Fruit fly (Drosophila melanogaster) whole organism, embryonic: Measurements from ENCODE around the gene Ctns.

Source experiments
- Ada2b ChIP-seq: fragments of 200-800 bp; sonication (Bioruptor generic); IDR thresholded peaks from 2 replicates; pipeline ENCODE4 v1.3.6; 2022; ENCODE audit warnings: missing biosample characterization, missing genetic modification characterization
- CG10147 ChIP-seq: fragments of 200-800 bp; sonication (Bioruptor generic); optimal IDR thresholded peaks from 2 replicates; lab custom pipeline; 2019; ENCODE audit warnings: missing biosample characterization, mild to moderate bottlenecking, missing genetic modification characterization, moderate library complexity
- CG11085 ChIP-seq: fragments of 200-800 bp; sonication (Bioruptor generic); IDR thresholded peaks from 2 replicates; pipeline ENCODE4 v1.3.6; 2022; ENCODE audit warnings: missing biosample characterization, missing genetic modification characterization
- CG12659 ChIP-seq: fragments of 200-800 bp; sonication (Bioruptor generic); optimal IDR thresholded peaks from 3 replicates; lab custom pipeline; 2017; ENCODE audit warnings: mild to moderate bottlenecking, missing biosample characterization, missing genetic modification reagents, missing genetic modification characterization
- CG14441 ChIP-seq: fragments of 200-800 bp; sonication (Bioruptor generic); IDR thresholded peaks from 2 replicates; pipeline ENCODE4 v1.3.6; 2022; ENCODE audit warnings: missing biosample characterization, missing genetic modification characterization
- CG14860 ChIP-seq: fragments of 200-800 bp; sonication (Bioruptor generic); IDR thresholded peaks from 3 replicates; pipeline ENCODE4 v1.3.6; 2022; ENCODE audit warnings: missing biosample characterization, missing genetic modification characterization; ENCODE audit not compliant: partially characterized antibody
- CG16863 ChIP-seq: fragments of 200-800 bp; sonication (Bioruptor generic); optimal IDR thresholded peaks from 3 replicates; lab custom pipeline; 2016; ENCODE audit warnings: missing biosample characterization, missing genetic modification characterization
- CG17361 ChIP-seq: fragments of 200-800 bp; sonication (Bioruptor generic); IDR thresholded peaks from 3 replicates; pipeline ENCODE4 v1.3.6; 2022; ENCODE audit warnings: missing biosample characterization, missing genetic modification characterization
- CG17612 ChIP-seq: fragments of 200-800 bp; sonication (Bioruptor generic); IDR thresholded peaks from 2 replicates; pipeline ENCODE4 v1.3.6; 2022; ENCODE audit warnings: missing biosample characterization, missing genetic modification characterization
- CG17912 ChIP-seq: fragments of 200-800 bp; sonication (Bioruptor generic); optimal IDR thresholded peaks from 2 replicates; lab custom pipeline; 2018; ENCODE audit warnings: missing biosample characterization, mild to moderate bottlenecking, missing genetic modification characterization
- CG1792 ChIP-seq: fragments of 200-800 bp; sonication (Bioruptor generic); optimal IDR thresholded peaks from 2 replicates; lab custom pipeline; 2016; ENCODE audit warnings: missing biosample characterization, missing genetic modification characterization
- CG18262 ChIP-seq: fragments of 200-800 bp; optimal IDR thresholded peaks from 3 replicates; lab custom pipeline; 2019; ENCODE audit warnings: missing biosample characterization, mild to moderate bottlenecking, missing genetic modification characterization, moderate library complexity
- CG18619 ChIP-seq: fragments of 200-800 bp; sonication (Bioruptor generic); optimal IDR thresholded peaks from 3 replicates; lab custom pipeline; 2017; ENCODE audit warnings: missing biosample characterization, mild to moderate bottlenecking, missing genetic modification characterization
- CG18764 ChIP-seq: fragments of 200-800 bp; sonication (Bioruptor generic); optimal IDR thresholded peaks from 3 replicates; lab custom pipeline; 2016; ENCODE audit warnings: missing biosample characterization, missing genetic modification characterization
- CG30431 ChIP-seq: fragments of 200-800 bp; sonication (Bioruptor generic); optimal IDR thresholded peaks from 2 replicates; lab custom pipeline; 2017; ENCODE audit warnings: missing biosample characterization, missing genetic modification characterization
- CG3065 ChIP-seq: fragments of 200-800 bp; sonication (Bioruptor generic); optimal IDR thresholded peaks from 2 replicates; lab custom pipeline; 2016; ENCODE audit warnings: missing biosample characterization, missing genetic modification characterization
- CG31224 ChIP-seq: fragments of 200-800 bp; sonication (Bioruptor generic); IDR thresholded peaks from 2 replicates; pipeline ENCODE4 v1.3.6; 2022; ENCODE audit warnings: missing biosample characterization, missing genetic modification characterization
- CG34376 ChIP-seq: fragments of 200-800 bp; sonication (Bioruptor generic); optimal IDR thresholded peaks from 2 replicates; lab custom pipeline; 2018; ENCODE audit warnings: missing biosample characterization, mild to moderate bottlenecking, missing genetic modification characterization
- CG8281 ChIP-seq: fragments of 200-800 bp; sonication (Bioruptor generic); optimal IDR thresholded peaks from 2 replicates; lab custom pipeline; 2018; ENCODE audit warnings: missing biosample characterization, mild to moderate bottlenecking, missing genetic modification characterization, moderate library complexity
- CG8359 ChIP-seq: fragments of 200-800 bp; sonication (Bioruptor generic); optimal IDR thresholded peaks from 2 replicates; lab custom pipeline; 2017; ENCODE audit warnings: missing biosample characterization, mild to moderate bottlenecking, missing genetic modification characterization, borderline replicate concordance
- CG8478 ChIP-seq: fragments of >200 bp; optimal IDR thresholded peaks from 2 replicates; lab custom pipeline; 2018
- Dip2 ChIP-seq: fragments of 200-800 bp; sonication (Bioruptor generic); IDR thresholded peaks from 2 replicates; pipeline ENCODE4 v1.3.6; 2022; ENCODE audit warnings: missing biosample characterization, missing genetic modification characterization
- Dref ChIP-seq: fragments of 200-800 bp; sonication (Bioruptor generic); IDR thresholded peaks from 2 replicates; pipeline ENCODE4 v1.3.6; 2022; ENCODE audit warnings: missing biosample characterization, missing genetic modification characterization
- Gsc ChIP-seq: fragments of 200-800 bp; sonication (Bioruptor generic); IDR thresholded peaks from 2 replicates; pipeline ENCODE4 v1.3.6; 2022; ENCODE audit warnings: missing biosample characterization, missing genetic modification characterization
- Gug ChIP-seq: fragments of 200-800 bp; sonication (Bioruptor generic); IDR thresholded peaks from 4 replicates; pipeline ENCODE4 v1.3.6; 2022; ENCODE audit warnings: missing biosample characterization, missing genetic modification characterization
- Max ChIP-seq: fragments of 200-800 bp; sonication (Bioruptor generic); optimal IDR thresholded peaks from 2 replicates; lab custom pipeline; 2016; ENCODE audit warnings: missing biosample characterization, mild to moderate bottlenecking, missing genetic modification characterization
- Oaz ChIP-seq: fragments of 200-800 bp; sonication (Bioruptor generic); IDR thresholded peaks from 2 replicates; pipeline ENCODE4 v1.3.6; 2022; ENCODE audit warnings: missing biosample characterization, missing genetic modification characterization
- Oli ChIP-seq: fragments of 200-800 bp; sonication (Bioruptor generic); optimal IDR thresholded peaks from 2 replicates; lab custom pipeline; 2018; ENCODE audit warnings: missing biosample characterization, mild to moderate bottlenecking, missing genetic modification characterization, moderate library complexity
- az2 ChIP-seq: fragments of 200-800 bp; sonication (Bioruptor generic); optimal IDR thresholded peaks from 3 replicates; lab custom pipeline; 2016; ENCODE audit warnings: missing biosample characterization, missing genetic modification characterization
- bigmax ChIP-seq: fragments of 200-800 bp; sonication (Bioruptor generic); optimal IDR thresholded peaks from 2 replicates; lab custom pipeline; 2018; ENCODE audit warnings: missing biosample characterization, mild to moderate bottlenecking, missing genetic modification characterization
- bowl ChIP-seq: fragments of 200-800 bp; sonication (Bioruptor generic); IDR thresholded peaks from 2 replicates; pipeline ENCODE4 v1.3.6; 2022; ENCODE audit warnings: missing biosample characterization, missing genetic modification characterization
- cas ChIP-seq: fragments of 200-800 bp; sonication (Bioruptor generic); IDR thresholded peaks from 2 replicates; pipeline ENCODE4 v1.3.6; 2022; ENCODE audit warnings: missing biosample characterization, missing genetic modification characterization
- chm ChIP-seq: fragments of 200-800 bp; sonication (Bioruptor generic); IDR thresholded peaks from 2 replicates; pipeline ENCODE4 v1.3.6; 2022; ENCODE audit warnings: missing biosample characterization, missing genetic modification characterization
- corto ChIP-seq: fragments of 200-800 bp; sonication (Bioruptor generic); optimal IDR thresholded peaks from 2 replicates; lab custom pipeline; 2016; ENCODE audit warnings: missing biosample characterization, mild to moderate bottlenecking, missing genetic modification characterization, moderate library complexity
- fd3F ChIP-seq: fragments of 200-800 bp; sonication (Bioruptor generic); optimal IDR thresholded peaks from 2 replicates; lab custom pipeline; 2018; ENCODE audit warnings: missing biosample characterization, mild to moderate bottlenecking, missing genetic modification characterization, moderate library complexity
- fu2 ChIP-seq: fragments of 200-800 bp; sonication (Bioruptor generic); optimal IDR thresholded peaks from 2 replicates; lab custom pipeline; 2016; ENCODE audit warnings: missing biosample characterization, missing genetic modification characterization
- hkb ChIP-seq, 2 experiments: fragments of 200-800 bp in 1 of 2; fragments of >200 bp in 1 of 2; sonication (Bioruptor generic) in 1 of 2; IDR thresholded peaks in 1 of 2; optimal IDR thresholded peaks in 1 of 2; 2 replicates each; pipeline versions ENCODE4 v1.3.6 to Lab custom; 2017 to 2022; ENCODE audit warnings: missing biosample characterization in 1 of 2, missing genetic modification characterization in 1 of 2
- lola ChIP-seq, 3 experiments: fragments of >200 bp in 2 of 3; fragments of 200-800 bp in 1 of 3; sonication (Bioruptor generic) in 1 of 3; optimal IDR thresholded peaks; 2 replicates each; lab custom pipeline; 2017 to 2019; ENCODE audit warnings: missing biosample characterization in 3 of 3, missing genetic modification characterization in 3 of 3, mild to moderate bottlenecking in 1 of 3, moderate library complexity in 1 of 3
- luna ChIP-seq: fragments of 200-800 bp; sonication (Bioruptor generic); optimal IDR thresholded peaks from 2 replicates; lab custom pipeline; 2016; ENCODE audit warnings: missing biosample characterization, missing genetic modification characterization
- mam ChIP-seq: fragments of 200-800 bp; sonication (Bioruptor generic); optimal IDR thresholded peaks from 3 replicates; lab custom pipeline; 2016; ENCODE audit warnings: missing biosample characterization, missing genetic modification characterization
- nom ChIP-seq: fragments of 200-800 bp; sonication (Bioruptor generic); optimal IDR thresholded peaks from 2 replicates; lab custom pipeline; 2017; ENCODE audit warnings: missing biosample characterization, missing genetic modification characterization, mild to moderate bottlenecking, moderate library complexity, missing genetic modification reagents
- prd ChIP-seq, 3 experiments: fragments of >200 bp in 2 of 3; fragments of 200-800 bp in 1 of 3; sonication (Bioruptor generic) in 1 of 3; optimal IDR thresholded peaks in 2 of 3; IDR thresholded peaks in 1 of 3; 2 replicates in 2 of 3; 3 replicates in 1 of 3; pipeline versions ENCODE4 v1.3.6 to Lab custom; 2017 to 2022; ENCODE audit warnings: missing biosample characterization in 1 of 3, missing genetic modification characterization in 1 of 3
- ro ChIP-seq: fragments of 200-800 bp; sonication (Bioruptor generic); IDR thresholded peaks from 2 replicates; pipeline ENCODE4 v1.3.6; 2022; ENCODE audit warnings: missing biosample characterization, missing genetic modification characterization
- sc ChIP-seq, 3 experiments: fragments of >200 bp in 2 of 3; fragments of 200-800 bp in 1 of 3; sonication (Bioruptor generic) in 1 of 3; optimal IDR thresholded peaks; 2 replicates in 2 of 3; 3 replicates in 1 of 3; lab custom pipeline; 2017; ENCODE audit warnings: mild to moderate bottlenecking in 1 of 3, missing biosample characterization in 1 of 3, missing genetic modification characterization in 1 of 3, missing genetic modification reagents in 1 of 3
- sim ChIP-seq: fragments of 200-800 bp; sonication (Bioruptor generic); IDR thresholded peaks from 2 replicates; pipeline ENCODE4 v1.3.6; 2022; ENCODE audit warnings: missing biosample characterization, missing genetic modification characterization
- sima ChIP-seq: fragments of 200-800 bp; sonication (Bioruptor generic); optimal IDR thresholded peaks from 2 replicates; lab custom pipeline; 2016; ENCODE audit warnings: missing biosample characterization, missing genetic modification characterization
- sob ChIP-seq: fragments of 200-800 bp; sonication (Bioruptor generic); IDR thresholded peaks from 2 replicates; pipeline ENCODE4 v1.3.6; 2022; ENCODE audit warnings: missing biosample characterization, missing genetic modification characterization
- sr ChIP-seq: fragments of 200-800 bp; sonication (Bioruptor generic); IDR thresholded peaks from 3 replicates; pipeline ENCODE4 v1.3.6; 2022; ENCODE audit warnings: missing biosample characterization, missing genetic modification characterization
- tx ChIP-seq: fragments of 200-800 bp; sonication (Bioruptor generic); optimal IDR thresholded peaks from 2 replicates; lab custom pipeline; 2016; ENCODE audit warnings: missing biosample characterization, missing genetic modification characterization
- unc-4 ChIP-seq: fragments of 200-800 bp; sonication (Bioruptor generic); IDR thresholded peaks from 2 replicates; pipeline ENCODE4 v1.3.6; 2022; ENCODE audit warnings: missing biosample characterization, missing genetic modification characterization; ENCODE audit not compliant: partially characterized antibody

Gene Ctns

dm6 chr3R:23046529-23046943, 12.2 kb downstream of the Ctns start (continued):
- TF ChIP-seq CG8478 (lab: Kevin White, UChicago): no peak
- no peak for TF ChIP-seq CG3065
- no peak for TF ChIP-seq ro (GFP tag; lab: Robert Waterston, UW)
- TF ChIP-seq bigmax (GFP tag; lab: Kevin White, UChicago): no peak
- peak; percentile 67; the same call in 1 of the 2 replicates for TF ChIP-seq sob (GFP tag; lab: Robert Waterston, UW)
- no peak; the same call in 1 of the 2 replicates for TF ChIP-seq bowl (GFP tag; lab: Robert Waterston, UW)
- no peak for TF ChIP-seq sr
- TF ChIP-seq Dip2 (GFP tag; lab: Robert Waterston, UW): no peak
- TF ChIP-seq tx (GFP tag; lab: Kevin White, UChicago): peak; percentile 10
- TF ChIP-seq CG14860 (GFP tag; lab: Robert Waterston, UW): no peak
- TF ChIP-seq CG11085 (GFP tag; lab: Robert Waterston, UW): no peak
- no peak for TF ChIP-seq sim (GFP tag; lab: Robert Waterston, UW)
- no peak for TF ChIP-seq lola (GFP tag; optimal IDR thresholded peaks at IDR 0.05; lab: Kevin White, UChicago)
- no peak for TF ChIP-seq CG16863
- TF ChIP-seq CG18764 (GFP tag; lab: Kevin White, UChicago): no peak
- peak; percentile 55 for TF ChIP-seq mam (GFP tag; lab: Kevin White, UChicago)
- TF ChIP-seq fu2 (GFP tag; lab: Kevin White, UChicago): no peak
- TF ChIP-seq CG8281 (tag; lab: Kevin White, UChicago): no peak
- no peak for TF ChIP-seq Max (GFP tag; lab: Kevin White, UChicago)
- TF ChIP-seq CG8359 (GFP tag; lab: Kevin White, UChicago): no peak
- no peak for TF ChIP-seq CG18262 (tag; lab: Kevin White, UChicago)
- TF ChIP-seq Gsc (GFP tag; lab: Robert Waterston, UW): no peak
- TF ChIP-seq luna (GFP tag; lab: Kevin White, UChicago): no peak
- TF ChIP-seq CG34376 (GFP tag; lab: Kevin White, UChicago): no peak
- TF ChIP-seq Ada2b: peak; percentile 55; the same call in 1 of the 2 replicates
- no peak for TF ChIP-seq cas (GFP tag; lab: Robert Waterston, UW)
- no peak for TF ChIP-seq CG30431
- TF ChIP-seq fd3F (GFP tag; lab: Kevin White, UChicago): peak; percentile 41
- TF ChIP-seq CG17361 (GFP tag; lab: Robert Waterston, UW): 0 out of 3 replicates have a peak, but pooled peaks have one; percentile 32
- no peak for TF ChIP-seq Oaz
- peak; percentile 51 for TF ChIP-seq Oli (tag; lab: Kevin White, UChicago)
- TF ChIP-seq CG17912 (GFP tag; lab: Kevin White, UChicago): no peak
- TF ChIP-seq prd (optimal IDR thresholded peaks at IDR 0.05; lab: Kevin White, UChicago): no peak
- peak; percentile 61; the same call in 2 of the 3 replicates for TF ChIP-seq prd (GFP tag; IDR thresholded peaks at IDR 0.05; lab: Robert Waterston, UW)
- peak; percentile 77 for TF ChIP-seq CG14441 (GFP tag; lab: Robert Waterston, UW)
- TF ChIP-seq hkb (optimal IDR thresholded peaks at IDR 0.05; lab: Kevin White, UChicago): no peak
- TF ChIP-seq hkb (GFP tag; IDR thresholded peaks at IDR 0.05; lab: Robert Waterston, UW): peak; percentile 64; the same call in 1 of the 2 replicates
- TF ChIP-seq CG31224: peak; percentile 42; the same call in 1 of the 2 replicates
- TF ChIP-seq sima (GFP tag; lab: Kevin White, UChicago): no peak
- TF ChIP-seq CG12659 (GFP tag; lab: Kevin White, UChicago): peak; percentile 2
- TF ChIP-seq nom: peak; percentile 81
- TF ChIP-seq CG1792 (GFP tag; lab: Kevin White, UChicago): no peak
- peak; percentile 61; the same call in 2 of the 4 replicates for TF ChIP-seq Gug
- no peak for TF ChIP-seq CG10147 (GFP tag; lab: Kevin White, UChicago)
- TF ChIP-seq sc (optimal IDR thresholded peaks at IDR 0.05; lab: Kevin White, UChicago): no peak
- no peak for TF ChIP-seq sc (GFP tag; optimal IDR thresholded peaks at IDR 0.05; lab: Kevin White, UChicago)
- TF ChIP-seq unc-4 (GFP tag; lab: Robert Waterston, UW): no peak
- TF ChIP-seq corto (GFP tag; lab: Kevin White, UChicago): peak; percentile 74
- no peak for TF ChIP-seq chm (GFP tag; lab: Robert Waterston, UW)
- TF ChIP-seq Dref (GFP tag; lab: Robert Waterston, UW): no peak
- peak; percentile 24; the same call in 1 of the 2 replicates for TF ChIP-seq CG17612
- TF ChIP-seq az2 (GFP tag; lab: Kevin White, UChicago): no peak
- peak; percentile 24 for TF ChIP-seq CG18619 (GFP tag; lab: Kevin White, UChicago)
